Worm (Caenorhabditis elegans) whole organism, L2 larva: ENCODE results near the gene gcy-20.

Source experiments
- C34F6.9 ChIP-seq: fragments of 150-350 bp; optimal IDR thresholded peaks from 2 replicates; lab custom pipeline; 2014; ENCODE audit warnings: missing biosample characterization, missing genetic modification characterization
- F13H6.1 ChIP-seq: sonication (generic microtip); optimal IDR thresholded peaks from 2 replicates; lab custom pipeline; 2016; ENCODE audit warnings: missing genetic modification characterization, missing compliant biosample characterization
- Y55F3AM.14 ChIP-seq: fragments of 200-800 bp; sonication (Bioruptor generic); optimal IDR thresholded peaks from 2 replicates; lab custom pipeline; 2018; ENCODE audit warnings: mild to moderate bottlenecking, missing genetic modification characterization, missing compliant biosample characterization
- alr-1 ChIP-seq: fragments of 150-350 bp; optimal IDR thresholded peaks from 2 replicates; lab custom pipeline; 2014; ENCODE audit warnings: missing biosample characterization, missing genetic modification characterization
- aly-2 ChIP-seq: fragments of 150-350 bp; optimal IDR thresholded peaks from 2 replicates; lab custom pipeline; 2014; ENCODE audit warnings: missing biosample characterization, missing genetic modification characterization
- ama-1 ChIP-seq: fragments of 150-350 bp; optimal IDR thresholded peaks from 2 replicates; lab custom pipeline; 2018; ENCODE audit warnings: inconsistent platforms
- ceh-16 ChIP-seq: fragments of 150-350 bp; optimal IDR thresholded peaks from 2 replicates; lab custom pipeline; 2014; ENCODE audit warnings: missing biosample characterization, missing genetic modification characterization
- ceh-82 ChIP-seq: fragments of 150-350 bp; optimal IDR thresholded peaks from 2 replicates; lab custom pipeline; 2014; ENCODE audit warnings: missing biosample characterization, missing genetic modification characterization
- dmd-4 ChIP-seq: sonication (generic microtip); optimal IDR thresholded peaks from 2 replicates; lab custom pipeline; 2017; ENCODE audit warnings: missing biosample characterization, missing genetic modification characterization
- egl-27 ChIP-seq: sonication (generic microtip); optimal IDR thresholded peaks from 3 replicates; lab custom pipeline; 2017; ENCODE audit warnings: missing biosample characterization, missing genetic modification reagents, missing genetic modification characterization
- elt-1 ChIP-seq: fragments of 150-350 bp; optimal IDR thresholded peaks from 2 replicates; lab custom pipeline; 2014; ENCODE audit warnings: missing biosample characterization, missing genetic modification characterization
- elt-3 ChIP-seq: sonication (generic microtip); optimal IDR thresholded peaks from 2 replicates; lab custom pipeline; 2017; ENCODE audit warnings: missing biosample characterization, missing genetic modification characterization
- fos-1 ChIP-seq: fragments of 150-350 bp; optimal IDR thresholded peaks from 2 replicates; lab custom pipeline; 2014; ENCODE audit warnings: missing biosample characterization, missing genetic modification characterization
- gmeb-1 ChIP-seq: fragments of 150-350 bp; optimal IDR thresholded peaks from 2 replicates; lab custom pipeline; 2014; ENCODE audit warnings: missing biosample characterization, missing genetic modification characterization
- lin-11 ChIP-seq: fragments of 150-350 bp; sonication (generic microtip); optimal IDR thresholded peaks from 2 replicates; lab custom pipeline; 2014; ENCODE audit warnings: missing biosample characterization, missing genetic modification characterization, inconsistent platforms, mixed read lengths
- lin-39 ChIP-seq: fragments of 150-350 bp; optimal IDR thresholded peaks from 2 replicates; lab custom pipeline; 2014; ENCODE audit warnings: missing biosample characterization, missing genetic modification reagents, missing genetic modification characterization
- lsy-2 ChIP-seq, 2 experiments: fragments of 150-350 bp in 1 of 2; sonication (generic microtip) in 1 of 2; optimal IDR thresholded peaks; 2 replicates each; lab custom pipeline; 2014 to 2017; ENCODE audit warnings: missing biosample characterization in 2 of 2, missing genetic modification characterization in 2 of 2
- mbf-1 ChIP-seq: sonication (generic microtip); optimal IDR thresholded peaks from 2 replicates; lab custom pipeline; 2017; ENCODE audit warnings: missing biosample characterization, missing genetic modification characterization
- mdl-1 ChIP-seq, 2 experiments: fragments of 150-350 bp in 1 of 2; sonication (generic microtip) in 1 of 2; optimal IDR thresholded peaks; 2 replicates each; lab custom pipeline; 2017; ENCODE audit warnings: missing biosample characterization in 2 of 2, missing genetic modification characterization in 2 of 2
- nhr-10 ChIP-seq: sonication (generic microtip); optimal IDR thresholded peaks from 2 replicates; lab custom pipeline; 2017; ENCODE audit warnings: missing biosample characterization, missing genetic modification characterization
- nhr-11 ChIP-seq: fragments of 150-350 bp; optimal IDR thresholded peaks from 2 replicates; lab custom pipeline; 2014; ENCODE audit warnings: missing biosample characterization, missing genetic modification characterization
- nhr-129 ChIP-seq: fragments of 150-350 bp; optimal IDR thresholded peaks from 2 replicates; lab custom pipeline; 2014; ENCODE audit warnings: missing biosample characterization, missing genetic modification characterization
- nhr-21 ChIP-seq: fragments of 150-350 bp; optimal IDR thresholded peaks from 2 replicates; lab custom pipeline; 2014; ENCODE audit warnings: missing biosample characterization, missing genetic modification characterization
- nhr-23 ChIP-seq: fragments of 150-350 bp; optimal IDR thresholded peaks from 2 replicates; lab custom pipeline; 2014; ENCODE audit warnings: missing biosample characterization, missing genetic modification reagents, missing genetic modification characterization
- nhr-6 ChIP-seq: fragments of 150-350 bp; optimal IDR thresholded peaks from 2 replicates; lab custom pipeline; 2014; ENCODE audit warnings: missing biosample characterization, missing genetic modification characterization
- peb-1 ChIP-seq: fragments of 150-350 bp; optimal IDR thresholded peaks from 2 replicates; lab custom pipeline; 2014; ENCODE audit warnings: missing biosample characterization, missing genetic modification characterization
- sma-3 ChIP-seq: sonication (generic microtip); optimal IDR thresholded peaks from 2 replicates; lab custom pipeline; 2016; ENCODE audit warnings: missing genetic modification reagents, missing genetic modification characterization, missing compliant biosample characterization
- sma-9 ChIP-seq, 2 experiments: fragments of 150-350 bp in 1 of 2; sonication (generic microtip) in 1 of 2; optimal IDR thresholded peaks; 2 replicates each; lab custom pipeline; 2014 to 2016; ENCODE audit warnings: missing genetic modification characterization in 2 of 2, mild to moderate bottlenecking in 1 of 2, missing biosample characterization in 1 of 2, missing compliant biosample characterization in 1 of 2, missing genetic modification reagents in 1 of 2, moderate library complexity in 1 of 2
- snpc-4 ChIP-seq: fragments of 150-350 bp; optimal IDR thresholded peaks from 2 replicates; lab custom pipeline; 2014; ENCODE audit warnings: missing biosample characterization, missing genetic modification characterization
- unc-39 ChIP-seq: fragments of 150-350 bp; optimal IDR thresholded peaks from 2 replicates; lab custom pipeline; 2014; ENCODE audit warnings: missing biosample characterization, missing genetic modification characterization
- unc-55 ChIP-seq: fragments of 150-350 bp; sonication (generic microtip); optimal IDR thresholded peaks from 3 replicates; lab custom pipeline; 2014; ENCODE audit warnings: missing biosample characterization, missing genetic modification reagents, missing genetic modification characterization
- unc-62 ChIP-seq: fragments of 150-350 bp; optimal IDR thresholded peaks from 2 replicates; lab custom pipeline; 2014; ENCODE audit warnings: missing biosample characterization, missing genetic modification reagents, missing genetic modification characterization
- zag-1 ChIP-seq: fragments of 150-350 bp; optimal IDR thresholded peaks from 2 replicates; lab custom pipeline; 2014; ENCODE audit warnings: missing biosample characterization, missing genetic modification characterization
- ztf-1 ChIP-seq: fragments of 200-800 bp; sonication (Bioruptor generic); conservative IDR thresholded peaks from 2 replicates; pipeline ENCODE4 v1.3.6; 2022; ENCODE audit warnings: missing genetic modification characterization, missing compliant biosample characterization
- ztf-11 ChIP-seq: sonication (generic microtip); optimal IDR thresholded peaks from 2 replicates; lab custom pipeline; 2017; ENCODE audit warnings: missing biosample characterization, missing genetic modification characterization
- ztf-4 ChIP-seq: fragments of 150-350 bp; optimal IDR thresholded peaks from 2 replicates; lab custom pipeline; 2014; ENCODE audit warnings: missing biosample characterization, missing genetic modification characterization

gcy-20 gene

ce11 chrV:16275347-16275746, 21.8 kb upstream of the gcy-20 start, which contains the start of gene pacl-1:
Gene pacl-1, minus strand, starts transcription at chrV:16275447.
- TF ChIP-seq sma-3 (GFP tag; lab: Kevin White, UChicago), result no peak
- TF ChIP-seq aly-2 (tag; lab: Kevin White, UChicago), result no peak
- no peak for TF ChIP-seq mdl-1 (tag; optimal IDR thresholded peaks at IDR 0.05; lab: Kevin White, UChicago)
- no peak for TF ChIP-seq C34F6.9 (tag; lab: Kevin White, UChicago)
- TF ChIP-seq peb-1, result no peak
- no peak for TF ChIP-seq sma-9 (GFP tag; optimal IDR thresholded peaks at IDR 0.05; lab: Kevin White, UChicago)
- TF ChIP-seq sma-9 (tag; optimal IDR thresholded peaks at IDR 0.05; lab: Kevin White, UChicago), result no peak
- TF ChIP-seq elt-1 (tag; lab: Kevin White, UChicago), result no peak
- no peak for TF ChIP-seq ceh-16 (tag; lab: Kevin White, UChicago)
- no peak for TF ChIP-seq nhr-23 (tag; lab: Kevin White, UChicago)
- no peak for TF ChIP-seq elt-3 (tag; lab: Kevin White, UChicago)
- TF ChIP-seq ztf-4 (tag; lab: Kevin White, UChicago), result no peak
- TF ChIP-seq nhr-129 (tag; lab: Kevin White, UChicago), result no peak
- TF ChIP-seq ztf-1 (GFP tag; lab: Robert Waterston, UW), result no peak
- no peak for TF ChIP-seq zag-1 (tag; lab: Kevin White, UChicago)
- no peak for TF ChIP-seq lin-39
- TF ChIP-seq snpc-4 (tag; lab: Kevin White, UChicago), result no peak
- no peak for TF ChIP-seq Y55F3AM.14 (GFP tag; lab: Kevin White, UChicago)
- no peak for TF ChIP-seq ama-1
- TF ChIP-seq lsy-2 (tag; optimal IDR thresholded peaks at IDR 0.05; lab: Kevin White, UChicago), result no peak

DNA sequence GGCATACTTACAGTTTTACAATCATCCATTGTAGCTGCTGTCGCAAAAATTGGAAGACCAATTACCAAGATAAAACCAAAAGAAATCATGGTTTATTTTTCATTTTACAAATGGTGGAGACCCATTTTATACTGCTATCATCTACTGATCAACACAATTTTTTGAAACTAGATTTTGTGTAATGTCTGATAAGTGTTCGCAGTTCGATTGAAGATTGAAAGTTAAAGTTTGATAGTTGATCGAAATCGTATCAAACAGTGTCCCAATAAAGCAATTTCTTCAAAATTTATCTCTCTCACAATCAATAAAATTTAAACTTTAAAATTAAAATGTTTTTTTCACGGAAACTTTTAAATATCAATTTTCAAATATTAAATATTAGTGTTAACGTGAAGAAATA, 17.5 kb upstream of the gcy-20 start, which contains the start of gene T13F3.6:
Gene T13F3.6 (minus strand): TSS at position 101 of the 400 bp plus-strand sequence.
- no peak for TF ChIP-seq ztf-11 (tag; lab: Kevin White, UChicago)
- TF ChIP-seq peb-1, result no peak
- no peak for TF ChIP-seq nhr-11
- no peak for TF ChIP-seq ceh-82

- TF ChIP-seq F13H6.1 (tag; lab: Kevin White, UChicago) (no peak), dmd-4 (tag; lab: Kevin White, UChicago) (no peak)
These were observed 16.0 kb upstream of the gcy-20 start, which contains the start of the genes fbxa-2 and T13F3.8 for ce11 chrV:16269556-16269955. Gene fbxa-2, minus strand, starts transcription at chrV:16269656. Gene T13F3.8, plus strand, starts transcription at chrV:16269800.

DNA sequence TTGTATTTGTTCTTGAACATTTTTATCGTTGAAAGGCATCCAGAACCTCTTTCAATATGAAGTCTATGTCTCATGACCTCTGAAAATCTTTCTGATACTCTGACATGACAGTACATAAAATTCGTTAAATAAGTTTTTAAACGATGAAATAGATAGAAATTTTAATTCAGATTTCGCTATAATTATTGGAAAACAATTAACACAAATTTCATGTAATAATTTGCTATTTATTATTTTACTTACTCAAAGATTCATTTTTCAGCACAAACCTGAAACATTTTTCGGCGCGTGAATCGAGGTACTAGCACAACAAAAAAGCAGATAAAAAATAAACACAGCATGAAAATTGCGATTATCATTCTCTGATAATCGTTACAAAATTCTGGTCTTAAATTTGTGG, 12.9 kb upstream of the gcy-20 start, which contains the start of gene T13F3.4:
Gene T13F3.4 (minus strand): TSS at position 101 of the 400 bp plus-strand sequence.
- no peak for TF ChIP-seq sma-3 (GFP tag; lab: Kevin White, UChicago)
- TF ChIP-seq alr-1 (tag; lab: Kevin White, UChicago), result no peak
- TF ChIP-seq mbf-1 (tag; lab: Kevin White, UChicago), result no peak

ce11 chrV:16259684-16260083, 6.1 kb upstream of the gcy-20 start, which contains the start of gene nhr-127:
Gene nhr-127, plus strand, starts transcription at chrV:16259984.
- TF ChIP-seq F13H6.1 (tag; lab: Kevin White, UChicago), result no peak
- no peak for TF ChIP-seq nhr-21 (tag; lab: Kevin White, UChicago)
- no peak for TF ChIP-seq alr-1 (tag; lab: Kevin White, UChicago)
- TF ChIP-seq sma-9 (GFP tag; optimal IDR thresholded peaks at IDR 0.05; lab: Kevin White, UChicago), result no peak
- TF ChIP-seq sma-9 (tag; optimal IDR thresholded peaks at IDR 0.05; lab: Kevin White, UChicago), result no peak
- no peak for TF ChIP-seq aly-2 (tag; lab: Kevin White, UChicago)
- TF ChIP-seq ztf-4 (tag; lab: Kevin White, UChicago), result no peak
- no peak for TF ChIP-seq unc-39 (tag; lab: Kevin White, UChicago)
- TF ChIP-seq ceh-16 (tag; lab: Kevin White, UChicago), result no peak
- TF ChIP-seq nhr-6, result no peak
- no peak for TF ChIP-seq peb-1

DNA sequence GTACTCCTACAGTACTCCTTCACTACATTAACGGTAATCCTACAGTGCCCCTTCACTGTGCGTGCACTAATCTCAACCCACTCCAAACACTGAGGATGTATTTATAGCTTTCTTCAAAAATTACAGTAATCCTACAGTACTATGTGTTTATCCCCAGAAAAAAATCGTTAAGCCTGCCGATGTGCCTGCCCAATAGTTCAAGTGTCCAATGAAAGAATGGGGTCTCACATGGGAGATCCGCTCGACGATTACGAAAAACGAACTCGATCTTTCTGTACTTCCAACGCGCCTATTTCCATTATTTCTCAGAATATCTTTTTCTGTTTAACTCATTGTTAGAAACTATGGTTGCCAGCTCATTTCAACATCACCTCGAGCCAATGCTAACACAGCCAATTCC, 4.6 kb upstream of the gcy-20 start, which contains the start of gene nhr-218:
Gene nhr-218 (plus strand): TSS at position 301 of the 400 bp plus-strand sequence.
- TF ChIP-seq unc-55 (GFP tag; lab: Kevin White, UChicago), result no peak
- TF ChIP-seq nhr-10 (tag; lab: Kevin White, UChicago), result no peak
- TF ChIP-seq gmeb-1, result no peak
- TF ChIP-seq fos-1, result no peak
- TF ChIP-seq nhr-21 (tag; lab: Kevin White, UChicago), result no peak
- TF ChIP-seq lin-11 (tag; lab: Kevin White, UChicago), result no peak
- TF ChIP-seq mbf-1 (tag; lab: Kevin White, UChicago), result no peak
- no peak for TF ChIP-seq ama-1
- no peak for TF ChIP-seq elt-3 (tag; lab: Kevin White, UChicago)
- no peak for TF ChIP-seq nhr-11
- TF ChIP-seq egl-27, result no peak
- TF ChIP-seq ztf-11 (tag; lab: Kevin White, UChicago), result no peak
- TF ChIP-seq Y55F3AM.14 (GFP tag; lab: Kevin White, UChicago), result no peak
- TF ChIP-seq F13H6.1 (tag; lab: Kevin White, UChicago), result no peak
- no peak for TF ChIP-seq unc-62
- no peak for TF ChIP-seq aly-2 (tag; lab: Kevin White, UChicago)
- TF ChIP-seq sma-3 (GFP tag; lab: Kevin White, UChicago), result no peak
